Fruit fly (Drosophila melanogaster) whole organism, larva: ENCODE data around the gene Als2.

Experiments
- noc ChIP-seq: fragments of 200-800 bp; sonication (Bioruptor generic); optimal IDR thresholded peaks from 3 replicates; lab custom pipeline; 2019; ENCODE audit warnings: missing biosample characterization, mild to moderate bottlenecking, missing genetic modification characterization, moderate library complexity

Als2 gene

dm6 chr3L:21679687-21680086 lies at the start of gene Als2, which contains the start of gene CG11248:
Gene Als2 (minus strand): TSS chr3L:21679755.
Gene CG11248 (plus strand): TSS chr3L:21680050.
- no peak for TF ChIP-seq noc (tag; lab: Kevin White, UChicago)

dm6 chr3L:21728616-21729047 lies 49.1 kb upstream of the Als2 start, which contains the start of the genes CG11247 and Polr2H:
Gene CG11247 (minus strand): TSS chr3L:21728806.
Gene Polr2H (plus strand): TSS chr3L:21728932.
- TF ChIP-seq noc (tag; lab: Kevin White, UChicago), result peak; percentile 62

dm6 chr3L:21727728-21728124 lies 48.2 kb upstream of the Als2 start:
- no peak for TF ChIP-seq noc (tag; lab: Kevin White, UChicago)

dm6 chr3L:21727013-21727727 lies 47.6 kb upstream of the Als2 start:
- TF ChIP-seq noc (tag; lab: Kevin White, UChicago), result no peak

dm6 chr3L:21720869-21721268 lies 41.3 kb upstream of the Als2 start:
- TF ChIP-seq noc (tag; lab: Kevin White, UChicago), result no peak

- no peak for TF ChIP-seq noc (tag; lab: Kevin White, UChicago)
Observed at dm6 chr3L:21718233-21718632, 38.7 kb upstream of the Als2 start.

- no peak for TF ChIP-seq noc (tag; lab: Kevin White, UChicago)
Observed at dm6 chr3L:21715974-21716373, 36.4 kb upstream of the Als2 start.

- TF ChIP-seq noc (tag; lab: Kevin White, UChicago), result no peak
Observed at dm6 chr3L:21709785-21710591, 30.4 kb upstream of the Als2 start.

dm6 chr3L:21706144-21706926 lies 26.8 kb upstream of the Als2 start, which contains the start of gene CG32447:
Gene CG32447 (minus strand): TSS chr3L:21706365.
- no peak for TF ChIP-seq noc (tag; lab: Kevin White, UChicago)

- TF ChIP-seq noc (tag; lab: Kevin White, UChicago), result no peak
Observed at dm6 chr3L:21700945-21701344, 21.4 kb upstream of the Als2 start.

dm6 chr3L:21700052-21700451 lies 20.5 kb upstream of the Als2 start:
- TF ChIP-seq noc (tag; lab: Kevin White, UChicago), result no peak

- no peak for TF ChIP-seq noc (tag; lab: Kevin White, UChicago)
Observed at dm6 chr3L:21694647-21695046, 15.1 kb upstream of the Als2 start.

dm6 chr3L:21688607-21689129 lies 9.1 kb upstream of the Als2 start:
- no peak for TF ChIP-seq noc (tag; lab: Kevin White, UChicago)

dm6 chr3L:21685753-21686152 lies 6.2 kb upstream of the Als2 start:
- TF ChIP-seq noc (tag; lab: Kevin White, UChicago), result no peak

dm6 chr3L:21683942-21684341 lies 4.4 kb upstream of the Als2 start, which contains the start of gene Sfp78E:
Gene Sfp78E (minus strand): TSS chr3L:21684042.
- no peak for TF ChIP-seq noc (tag; lab: Kevin White, UChicago)
